Worm (Caenorhabditis elegans) whole organism, L3 larva: ENCODE measurements around the gene acbp-4.

Experiments used
- R02D3.7 ChIP-seq: fragments of 150-350 bp; optimal IDR thresholded peaks from 2 replicates; lab custom pipeline; 2014; ENCODE audit warnings: missing biosample characterization, missing genetic modification characterization
- ZK546.5 ChIP-seq: sonication (generic microtip); optimal IDR thresholded peaks from 2 replicates; lab custom pipeline; 2017; ENCODE audit warnings: missing biosample characterization, missing genetic modification characterization
- ama-1 ChIP-seq: fragments of 150-350 bp; optimal IDR thresholded peaks from 2 replicates; lab custom pipeline; 2018
- ceh-28 ChIP-seq: fragments of 150-350 bp; optimal IDR thresholded peaks from 2 replicates; lab custom pipeline; 2014; ENCODE audit warnings: missing biosample characterization, missing genetic modification reagents, missing genetic modification characterization
- ceh-82 ChIP-seq: fragments of 150-350 bp; optimal IDR thresholded peaks from 2 replicates; lab custom pipeline; 2014; ENCODE audit warnings: missing biosample characterization, missing genetic modification characterization
- daf-12 ChIP-seq: fragments of 150-350 bp; optimal IDR thresholded peaks from 2 replicates; lab custom pipeline; 2014; ENCODE audit warnings: missing biosample characterization, missing genetic modification reagents, missing genetic modification characterization
- egl-27 ChIP-seq: sonication (generic microtip); optimal IDR thresholded peaks from 4 replicates; lab custom pipeline; 2017; ENCODE audit warnings: missing biosample characterization, missing genetic modification reagents, missing genetic modification characterization
- egl-5 ChIP-seq: fragments of 150-350 bp; optimal IDR thresholded peaks from 2 replicates; lab custom pipeline; 2017; ENCODE audit warnings: missing biosample characterization, missing genetic modification reagents, missing genetic modification characterization, inconsistent platforms
- elt-1 ChIP-seq: fragments of 150-350 bp; optimal IDR thresholded peaks from 2 replicates; lab custom pipeline; 2014; ENCODE audit warnings: missing biosample characterization, missing genetic modification characterization
- elt-2 ChIP-seq: sonication (generic microtip); optimal IDR thresholded peaks from 2 replicates; lab custom pipeline; 2016; ENCODE audit warnings: missing genetic modification reagents, mild to moderate bottlenecking, missing genetic modification characterization, missing compliant biosample characterization
- elt-3 ChIP-seq, 3 experiments: fragments of 150-350 bp in 1 of 3; sonication (generic microtip) in 2 of 3; optimal IDR thresholded peaks; 2 replicates in 2 of 3; 4 replicates in 1 of 3; lab custom pipeline; 2014 to 2017; ENCODE audit warnings: missing biosample characterization in 3 of 3, missing genetic modification characterization in 3 of 3
- eor-1 ChIP-seq, 2 experiments: fragments of 150-350 bp; optimal IDR thresholded peaks; 2 replicates each; lab custom pipeline; 2014 to 2018; ENCODE audit warnings: missing biosample characterization in 2 of 2, missing genetic modification characterization in 2 of 2
- fkh-2 ChIP-seq: fragments of 150-350 bp; optimal IDR thresholded peaks from 2 replicates; lab custom pipeline; 2014; ENCODE audit warnings: missing biosample characterization, missing genetic modification reagents, missing genetic modification characterization
- fos-1 ChIP-seq: fragments of 150-350 bp; optimal IDR thresholded peaks from 2 replicates; lab custom pipeline; 2014; ENCODE audit warnings: missing biosample characterization, missing genetic modification characterization
- hmg-11 ChIP-seq: sonication (generic microtip); optimal IDR thresholded peaks from 2 replicates; lab custom pipeline; 2016; ENCODE audit warnings: missing genetic modification characterization, missing compliant biosample characterization
- lin-39 ChIP-seq: fragments of 150-350 bp; optimal IDR thresholded peaks from 2 replicates; lab custom pipeline; 2018; ENCODE audit warnings: missing biosample characterization, missing genetic modification reagents, missing genetic modification characterization
- lsy-12 ChIP-seq: sonication (generic microtip); optimal IDR thresholded peaks from 2 replicates; lab custom pipeline; 2016; ENCODE audit warnings: mild to moderate bottlenecking, missing genetic modification characterization, missing compliant biosample characterization
- nfya-1 ChIP-seq: sonication (generic microtip); optimal IDR thresholded peaks from 2 replicates; lab custom pipeline; 2017; ENCODE audit warnings: missing genetic modification characterization, mild to moderate bottlenecking, missing compliant biosample characterization, antibody characterized with exemption, moderate library complexity; ENCODE audit not compliant: insufficient read depth
- nhr-12 ChIP-seq: fragments of 150-350 bp; optimal IDR thresholded peaks from 2 replicates; lab custom pipeline; 2014; ENCODE audit warnings: missing biosample characterization, missing genetic modification characterization
- nhr-25 ChIP-seq: sonication (generic microtip); optimal IDR thresholded peaks from 2 replicates; lab custom pipeline; 2017; ENCODE audit warnings: missing biosample characterization, missing genetic modification characterization
- nhr-28 ChIP-seq: fragments of 150-350 bp; optimal IDR thresholded peaks from 2 replicates; lab custom pipeline; 2014; ENCODE audit warnings: missing biosample characterization, missing genetic modification characterization
- nhr-67 ChIP-seq: fragments of 150-350 bp; optimal IDR thresholded peaks from 2 replicates; lab custom pipeline; 2014; ENCODE audit warnings: missing biosample characterization, missing genetic modification characterization
- nhr-76 ChIP-seq: fragments of 150-350 bp; sonication (generic microtip); optimal IDR thresholded peaks from 5 replicates; lab custom pipeline; 2014; ENCODE audit warnings: missing biosample characterization, missing genetic modification characterization
- pha-4 ChIP-seq: fragments of 150-350 bp; optimal IDR thresholded peaks from 2 replicates; lab custom pipeline; 2014; ENCODE audit warnings: missing biosample characterization, missing genetic modification reagents, missing genetic modification characterization
- sea-2 ChIP-seq: fragments of 150-350 bp; sonication (generic microtip); optimal IDR thresholded peaks from 4 replicates; lab custom pipeline; 2014; ENCODE audit warnings: missing biosample characterization, missing genetic modification reagents, missing genetic modification characterization
- skn-1 ChIP-seq: fragments of 150-350 bp; optimal IDR thresholded peaks from 2 replicates; lab custom pipeline; 2014; ENCODE audit warnings: missing biosample characterization, missing genetic modification characterization
- snpc-4 ChIP-seq: fragments of 150-350 bp; optimal IDR thresholded peaks from 2 replicates; lab custom pipeline; 2014; ENCODE audit warnings: missing biosample characterization, missing genetic modification characterization
- tbx-2 ChIP-seq: sonication (generic microtip); optimal IDR thresholded peaks from 2 replicates; lab custom pipeline; 2016; ENCODE audit warnings: mild to moderate bottlenecking, missing genetic modification characterization, missing compliant biosample characterization
- unc-39 ChIP-seq: sonication (generic microtip); optimal IDR thresholded peaks from 4 replicates; lab custom pipeline; 2017; ENCODE audit warnings: missing biosample characterization, missing genetic modification characterization
- unc-62 ChIP-seq: fragments of 150-350 bp; sonication (generic microtip); optimal IDR thresholded peaks from 4 replicates; lab custom pipeline; 2014; ENCODE audit warnings: missing biosample characterization, missing genetic modification reagents, missing genetic modification characterization
- ztf-11 ChIP-seq: fragments of 150-350 bp; optimal IDR thresholded peaks from 2 replicates; lab custom pipeline; 2014; ENCODE audit warnings: missing biosample characterization, missing genetic modification characterization
- ztf-4 ChIP-seq: fragments of 150-350 bp; optimal IDR thresholded peaks from 2 replicates; lab custom pipeline; 2014; ENCODE audit warnings: missing biosample characterization, missing genetic modification characterization

acbp-4 gene

ce11 chrIII:7308600-7309109 lies at the start of gene acbp-4:
TSS of gene acbp-4 (minus strand) at chrIII:7309109.
- TF ChIP-seq lsy-12 (no peak), elt-1 (tag; lab: Kevin White, UChicago) (no peak), R02D3.7 (tag; lab: Kevin White, UChicago) (no peak), elt-2 (tag; lab: Kevin White, UChicago) (no peak), sea-2 (GFP tag; lab: Kevin White, UChicago) (no peak), nhr-28 (tag; lab: Kevin White, UChicago) (no peak), ceh-82 (no peak), ceh-28 (tag; lab: Kevin White, UChicago) (peak; percentile 32), tbx-2 (tag; lab: Kevin White, UChicago) (no peak)

- TF ChIP-seq pha-4 (tag; lab: Kevin White, UChicago), result peak; percentile 82
- TF ChIP-seq ztf-4 (tag; lab: Kevin White, UChicago), result no peak
- no peak for TF ChIP-seq ztf-11 (tag; lab: Kevin White, UChicago)
- TF ChIP-seq nfya-1 (tag; lab: Kevin White, UChicago), result peak; percentile 8
- TF ChIP-seq nhr-67 (tag; lab: Kevin White, UChicago), result no peak
- TF ChIP-seq nhr-28 (tag; lab: Kevin White, UChicago), result no peak
These were observed 49.7 kb upstream of the acbp-4 start for ce11 chrIII:7358627-7359026.

ce11 chrIII:7357356-7357755 lies 48.4 kb upstream of the acbp-4 start, which contains the start of gene F08F8.10:
TSS of gene F08F8.10 (minus strand) at chrIII:7357393.
- peak; percentile 63 for TF ChIP-seq pha-4 (tag; lab: Kevin White, UChicago)
- TF ChIP-seq nfya-1 (tag; lab: Kevin White, UChicago), result peak; percentile 33
- TF ChIP-seq elt-2 (tag; lab: Kevin White, UChicago), result no peak
- TF ChIP-seq egl-5, result peak; percentile 35
- no peak for TF ChIP-seq egl-27
- peak; percentile 47 for TF ChIP-seq snpc-4 (tag; lab: Kevin White, UChicago)
- TF ChIP-seq nhr-25 (tag; lab: Kevin White, UChicago), result peak; percentile 18
- TF ChIP-seq hmg-11 (tag; lab: Kevin White, UChicago), result peak; percentile 27

ce11 chrIII:7353871-7354270 lies 45.0 kb upstream of the acbp-4 start, which contains the start of gene F08F8.9:
TSS of gene F08F8.9 (minus strand) at chrIII:7353971.
- TF ChIP-seq nhr-12 (tag; lab: Kevin White, UChicago) (no peak), nhr-76 (tag; lab: Kevin White, UChicago) (no peak), eor-1 (tag; optimal IDR thresholded peaks at IDR 0.05; lab: Kevin White, UChicago) (no peak), lin-39 (tag; lab: Kevin White, UChicago) (no peak), egl-5 (no peak), skn-1 (no peak), pha-4 (tag; lab: Kevin White, UChicago) (peak; percentile 4), elt-2 (tag; lab: Kevin White, UChicago) (peak; percentile 1)
- TF ChIP-seq, all 47 proteins: peak for 2

- TF ChIP-seq ama-1, result no peak
- no peak for TF ChIP-seq sea-2 (GFP tag; lab: Kevin White, UChicago)
- no peak for TF ChIP-seq fos-1 (tag; lab: Kevin White, UChicago)
- no peak for TF ChIP-seq daf-12 (tag; lab: Kevin White, UChicago)
- no peak for TF ChIP-seq fkh-2 (tag; lab: Kevin White, UChicago)
- TF ChIP-seq hmg-11 (tag; lab: Kevin White, UChicago), result no peak
- TF ChIP-seq ceh-82, result no peak
- no peak for TF ChIP-seq unc-62 (GFP tag; lab: Kevin White, UChicago)
- no peak for TF ChIP-seq R02D3.7 (tag; lab: Kevin White, UChicago)
- no peak for TF ChIP-seq lin-39 (tag; lab: Kevin White, UChicago)
- TF ChIP-seq elt-1 (tag; lab: Kevin White, UChicago), result no peak
- no peak for TF ChIP-seq ZK546.5 (tag; lab: Kevin White, UChicago)
- no peak for TF ChIP-seq egl-5
- TF ChIP-seq elt-3 (tag; optimal IDR thresholded peaks at IDR 0.05; lab: Kevin White, UChicago), result no peak
- no peak for TF ChIP-seq ztf-11 (tag; lab: Kevin White, UChicago)
- TF ChIP-seq snpc-4 (tag; lab: Kevin White, UChicago), result no peak
- no peak for TF ChIP-seq unc-39 (tag; lab: Kevin White, UChicago)
- TF ChIP-seq pha-4 (tag; lab: Kevin White, UChicago), result no peak
- TF ChIP-seq ceh-28 (tag; lab: Kevin White, UChicago), result no peak
- TF ChIP-seq, all 47 proteins: peak for 0
These were observed 40.2 kb upstream of the acbp-4 start, which contains the start of gene gos-28 for ce11 chrIII:7349075-7349474. TSS of gene gos-28 (minus strand) at chrIII:7349175.
